Fruit fly (Drosophila melanogaster) whole organism, prepupa: ENCODE results near the gene CG12118.

Experiments used
- Blimp-1 ChIP-seq: fragments of 200-800 bp; sonication (Bioruptor generic); optimal IDR thresholded peaks from 3 replicates; lab custom pipeline; 2017; ENCODE audit warnings: missing biosample characterization, missing genetic modification characterization, mild to moderate bottlenecking, moderate library complexity, missing genetic modification reagents
- CG10669 ChIP-seq: fragments of 200-800 bp; sonication (Bioruptor generic); optimal IDR thresholded peaks from 3 replicates; lab custom pipeline; 2018; ENCODE audit warnings: missing biosample characterization, mild to moderate bottlenecking, missing genetic modification characterization, moderate library complexity
- CG11294 ChIP-seq: fragments of 200-800 bp; sonication (Bioruptor generic); IDR thresholded peaks from 2 replicates; pipeline ENCODE4 v1.3.6; 2022; ENCODE audit warnings: missing biosample characterization, missing genetic modification characterization
- CG11762 ChIP-seq: fragments of 200-800 bp; sonication (Bioruptor generic); optimal IDR thresholded peaks from 3 replicates; lab custom pipeline; 2016; ENCODE audit warnings: missing biosample characterization, missing genetic modification characterization; ENCODE audit not compliant: insufficient read depth
- CG11902 ChIP-seq: fragments of 200-800 bp; sonication (Bioruptor generic); optimal IDR thresholded peaks from 3 replicates; lab custom pipeline; 2016; ENCODE audit warnings: missing biosample characterization, missing genetic modification characterization
- CG15336 ChIP-seq: fragments of 200-800 bp; sonication (Bioruptor generic); IDR thresholded peaks from 2 replicates; pipeline ENCODE4 v1.3.6; 2022; ENCODE audit warnings: missing biosample characterization, missing genetic modification characterization
- CG1621 ChIP-seq: fragments of 200-800 bp; sonication (Bioruptor generic); optimal IDR thresholded peaks from 3 replicates; lab custom pipeline; 2018; ENCODE audit warnings: missing biosample characterization, mild to moderate bottlenecking, missing genetic modification characterization
- CG16779 ChIP-seq: fragments of 200-800 bp; sonication (Bioruptor generic); optimal IDR thresholded peaks from 3 replicates; lab custom pipeline; 2017; ENCODE audit warnings: missing biosample characterization, mild to moderate bottlenecking, missing genetic modification characterization
- CG3032 ChIP-seq: fragments of 200-800 bp; optimal IDR thresholded peaks from 2 replicates; lab custom pipeline; 2019; ENCODE audit warnings: missing biosample characterization, mild to moderate bottlenecking, missing genetic modification characterization, moderate library complexity
- CG31627 ChIP-seq: fragments of 200-800 bp; sonication (Bioruptor generic); optimal IDR thresholded peaks from 3 replicates; lab custom pipeline; 2016; ENCODE audit warnings: missing biosample characterization, missing genetic modification characterization
- CG32006 ChIP-seq: fragments of 200-800 bp; sonication (Bioruptor generic); optimal IDR thresholded peaks from 3 replicates; lab custom pipeline; 2017; ENCODE audit warnings: missing biosample characterization, mild to moderate bottlenecking, missing genetic modification characterization
- CG34406 ChIP-seq: fragments of 200-800 bp; sonication (Bioruptor generic); optimal IDR thresholded peaks from 3 replicates; lab custom pipeline; 2016; ENCODE audit warnings: missing biosample characterization, missing genetic modification characterization
- CG3919 ChIP-seq: fragments of 200-800 bp; sonication (Bioruptor generic); optimal IDR thresholded peaks from 3 replicates; lab custom pipeline; 2016; ENCODE audit warnings: missing biosample characterization, missing genetic modification characterization
- CG4318 ChIP-seq: fragments of 200-800 bp; sonication (Bioruptor generic); optimal IDR thresholded peaks from 3 replicates; lab custom pipeline; 2017; ENCODE audit warnings: missing biosample characterization, mild to moderate bottlenecking, missing genetic modification characterization
- CG6163 ChIP-seq: fragments of 200-800 bp; sonication (Bioruptor generic); IDR thresholded peaks from 3 replicates; pipeline ENCODE4 v1.3.6; 2022; ENCODE audit warnings: missing biosample characterization, missing genetic modification characterization
- CG6276 ChIP-seq: fragments of 200-800 bp; sonication (Bioruptor generic); optimal IDR thresholded peaks from 2 replicates; lab custom pipeline; 2017; ENCODE audit warnings: missing biosample characterization, mild to moderate bottlenecking, missing genetic modification characterization
- CG6792 ChIP-seq: fragments of 200-800 bp; sonication (Bioruptor generic); optimal IDR thresholded peaks from 3 replicates; lab custom pipeline; 2016; ENCODE audit warnings: missing biosample characterization, missing genetic modification characterization
- CG6808 ChIP-seq: fragments of 200-800 bp; sonication (Bioruptor generic); optimal IDR thresholded peaks from 3 replicates; lab custom pipeline; 2017; ENCODE audit warnings: missing biosample characterization, missing genetic modification characterization, mild to moderate bottlenecking, moderate library complexity, missing genetic modification reagents
- CG6854 ChIP-seq: fragments of 200-800 bp; sonication (Bioruptor generic); optimal IDR thresholded peaks from 2 replicates; lab custom pipeline; 2017; ENCODE audit warnings: missing biosample characterization, mild to moderate bottlenecking, missing genetic modification characterization
- CG7368 ChIP-seq: fragments of 200-800 bp; sonication (Bioruptor generic); optimal IDR thresholded peaks from 3 replicates; lab custom pipeline; 2016; ENCODE audit warnings: missing biosample characterization, missing genetic modification characterization
- CG8119 ChIP-seq: fragments of 200-800 bp; sonication (Bioruptor generic); IDR thresholded peaks from 3 replicates; pipeline ENCODE4 v1.3.6; 2022; ENCODE audit warnings: missing biosample characterization, missing genetic modification characterization
- CG8319 ChIP-seq: fragments of 200-800 bp; sonication (Bioruptor generic); optimal IDR thresholded peaks from 3 replicates; lab custom pipeline; 2016; ENCODE audit warnings: missing biosample characterization, missing genetic modification characterization
- CG9139 ChIP-seq: fragments of 200-800 bp; sonication (Bioruptor generic); optimal IDR thresholded peaks from 3 replicates; lab custom pipeline; 2017; ENCODE audit warnings: missing biosample characterization, mild to moderate bottlenecking, missing genetic modification characterization
- Eip75B ChIP-seq: fragments of 200-800 bp; sonication (Bioruptor generic); optimal IDR thresholded peaks from 3 replicates; lab custom pipeline; 2016; ENCODE audit warnings: missing biosample characterization, missing genetic modification characterization
- Eip78C ChIP-seq: fragments of 200-800 bp; sonication (Bioruptor generic); peaks from one replicate; lab custom pipeline; 2016; ENCODE audit warnings: missing biosample characterization, missing genetic modification characterization
- Eip93F ChIP-seq: fragments of 200-800 bp; sonication (Bioruptor generic); optimal IDR thresholded peaks from 2 replicates; lab custom pipeline; 2016; ENCODE audit warnings: missing biosample characterization, mild to moderate bottlenecking, missing genetic modification characterization
- Ets21C ChIP-seq: fragments of 200-800 bp; sonication (Bioruptor generic); optimal IDR thresholded peaks from 3 replicates; lab custom pipeline; 2016; ENCODE audit warnings: missing biosample characterization, missing genetic modification characterization
- Lpt ChIP-seq: fragments of 200-800 bp; sonication (Bioruptor generic); optimal IDR thresholded peaks from 3 replicates; lab custom pipeline; 2016; ENCODE audit warnings: missing biosample characterization, missing genetic modification characterization
- Met ChIP-seq: fragments of 200-800 bp; sonication (Bioruptor generic); optimal IDR thresholded peaks from 3 replicates; lab custom pipeline; 2016; ENCODE audit warnings: missing biosample characterization, missing genetic modification characterization
- OdsH ChIP-seq: fragments of 200-800 bp; sonication (Bioruptor generic); optimal IDR thresholded peaks from 3 replicates; lab custom pipeline; 2016; ENCODE audit warnings: missing biosample characterization, missing genetic modification characterization
- Sox102F ChIP-seq: fragments of 200-800 bp; sonication (Bioruptor generic); optimal IDR thresholded peaks from 2 replicates; lab custom pipeline; 2016; ENCODE audit warnings: missing biosample characterization, mild to moderate bottlenecking, missing genetic modification characterization
- Sox14 ChIP-seq: fragments of 200-800 bp; sonication (Bioruptor generic); optimal IDR thresholded peaks from 3 replicates; lab custom pipeline; 2016; ENCODE audit warnings: missing biosample characterization, missing genetic modification characterization
- Sox15 ChIP-seq: fragments of 200-800 bp; sonication (Bioruptor generic); optimal IDR thresholded peaks from 3 replicates; lab custom pipeline; 2016; ENCODE audit warnings: missing biosample characterization, missing genetic modification characterization
- achi ChIP-seq: fragments of 200-800 bp; sonication (Bioruptor generic); optimal IDR thresholded peaks from 3 replicates; lab custom pipeline; 2016; ENCODE audit warnings: missing biosample characterization, missing genetic modification characterization
- acj6 ChIP-seq: fragments of 200-800 bp; sonication (Bioruptor generic); optimal IDR thresholded peaks from 3 replicates; lab custom pipeline; 2016; ENCODE audit warnings: missing biosample characterization, missing genetic modification characterization
- cyc ChIP-seq: fragments of 200-800 bp; sonication (Bioruptor generic); optimal IDR thresholded peaks from 3 replicates; lab custom pipeline; 2016; ENCODE audit warnings: missing biosample characterization, missing genetic modification characterization
- dac ChIP-seq: fragments of 200-800 bp; sonication (Bioruptor generic); optimal IDR thresholded peaks from 2 replicates; lab custom pipeline; 2017; ENCODE audit warnings: missing biosample characterization, mild to moderate bottlenecking, missing genetic modification characterization
- dsx ChIP-seq: fragments of 200-800 bp; optimal IDR thresholded peaks from 3 replicates; lab custom pipeline; 2019; ENCODE audit warnings: missing biosample characterization, mild to moderate bottlenecking, missing genetic modification characterization, moderate library complexity; ENCODE audit not compliant: poor library complexity, severe bottlenecking
- eg ChIP-seq: fragments of 200-800 bp; sonication (Bioruptor generic); IDR thresholded peaks from 3 replicates; pipeline ENCODE4 v1.3.6; 2022; ENCODE audit warnings: missing biosample characterization, missing genetic modification characterization
- esn ChIP-seq: fragments of 200-800 bp; sonication (Bioruptor generic); optimal IDR thresholded peaks from 2 replicates; lab custom pipeline; 2016; ENCODE audit warnings: missing biosample characterization, mild to moderate bottlenecking, missing genetic modification characterization, moderate library complexity
- fd59A ChIP-seq: fragments of 200-800 bp; sonication (Bioruptor generic); optimal IDR thresholded peaks from 2 replicates; lab custom pipeline; 2017; ENCODE audit warnings: missing biosample characterization, mild to moderate bottlenecking, missing genetic modification characterization, missing genetic modification reagents
- fd85E ChIP-seq: fragments of 200-800 bp; sonication (Bioruptor generic); optimal IDR thresholded peaks from 3 replicates; lab custom pipeline; 2016; ENCODE audit warnings: missing biosample characterization, missing genetic modification characterization
- fkh ChIP-seq: fragments of 200-800 bp; sonication (Bioruptor generic); optimal IDR thresholded peaks from 3 replicates; lab custom pipeline; 2017; ENCODE audit warnings: missing biosample characterization, mild to moderate bottlenecking, missing genetic modification characterization, moderate library complexity
- lz ChIP-seq: fragments of 200-800 bp; sonication (Bioruptor generic); optimal IDR thresholded peaks from 3 replicates; lab custom pipeline; 2016; ENCODE audit warnings: missing biosample characterization, missing genetic modification characterization
- pdm3 ChIP-seq: fragments of 200-800 bp; sonication (Bioruptor generic); optimal IDR thresholded peaks from 3 replicates; lab custom pipeline; 2016; ENCODE audit warnings: missing biosample characterization, missing genetic modification characterization
- salr ChIP-seq, 2 experiments: fragments of 200-800 bp; sonication (Bioruptor generic); optimal IDR thresholded peaks; 3 replicates each; lab custom pipeline; 2016 to 2018; ENCODE audit warnings: missing biosample characterization in 2 of 2, missing genetic modification characterization in 2 of 2, mild to moderate bottlenecking in 1 of 2
- svp ChIP-seq: fragments of 200-800 bp; sonication (Bioruptor generic); peaks from one replicate; lab custom pipeline; 2016; ENCODE audit warnings: missing biosample characterization, missing genetic modification characterization
- topi ChIP-seq: fragments of 200-800 bp; sonication (Bioruptor generic); optimal IDR thresholded peaks from 3 replicates; lab custom pipeline; 2016; ENCODE audit warnings: missing biosample characterization, missing genetic modification characterization

CG12118 gene

dm6 chrX:9155715-9156387 is 40.4 kb downstream of the CG12118 start (continued):
- TF ChIP-seq achi (peak; percentile 13), CG10669 (GFP tag; lab: Kevin White, UChicago) (peak; percentile 16), CG6808 (GFP tag; lab: Kevin White, UChicago) (peak; percentile 58), OdsH (GFP tag; lab: Kevin White, UChicago) (peak; percentile 7), CG31627 (no peak), CG6854 (GFP tag; lab: Kevin White, UChicago) (no peak), CG1621 (tag; lab: Kevin White, UChicago) (peak; percentile 4), CG8119 (GFP tag; lab: Robert Waterston, UW) (peak; percentile 51)

- TF ChIP-seq dsx (GFP tag; lab: Kevin White, UChicago) (peak; percentile 51), CG8319 (GFP tag; lab: Kevin White, UChicago) (peak; percentile 46), Ets21C (peak; percentile 24), CG11902 (GFP tag; lab: Kevin White, UChicago) (peak; percentile 31), CG9139 (GFP tag; lab: Kevin White, UChicago) (peak; percentile 52), Met (GFP tag; lab: Kevin White, UChicago) (peak; percentile 75), svp (GFP tag; lab: Kevin White, UChicago) (peak; percentile 92), Lpt (peak; percentile 38), CG6276 (GFP tag; lab: Kevin White, UChicago) (peak; percentile 68), cyc (peak; percentile 72), Sox14 (peak; percentile 67), CG6163 (peak; percentile 57; the same call in 2 of the 3 replicates), CG3919 (GFP tag; lab: Kevin White, UChicago) (peak; percentile 74), topi (peak; percentile 81), Sox102F (GFP tag; lab: Kevin White, UChicago) (peak; percentile 61), CG11294 (no peak), fd85E (GFP tag; lab: Kevin White, UChicago) (no peak), CG6854 (GFP tag; lab: Kevin White, UChicago) (peak; percentile 20), CG34406 (GFP tag; lab: Kevin White, UChicago) (peak; percentile 30), CG3032 (tag; lab: Kevin White, UChicago) (peak; percentile 75), CG6808 (GFP tag; lab: Kevin White, UChicago) (peak; percentile 83), CG11762 (GFP tag; lab: Kevin White, UChicago) (peak; percentile 28), Blimp-1 (GFP tag; lab: Kevin White, UChicago) (peak; percentile 22), CG8119 (GFP tag; lab: Robert Waterston, UW) (peak; percentile 73), CG4318 (no peak), salr (GFP tag; optimal IDR thresholded peaks at IDR 0.05; lab: Kevin White, UChicago) (peak in 1 of 2 experiments; percentile 68), achi (peak; percentile 59), Eip78C (peak; percentile 96), acj6 (GFP tag; lab: Kevin White, UChicago) (peak; percentile 63), CG31627 (peak; percentile 60), fd59A (GFP tag; lab: Kevin White, UChicago) (peak; percentile 13), OdsH (GFP tag; lab: Kevin White, UChicago) (peak; percentile 64), CG7368 (GFP tag; lab: Kevin White, UChicago) (peak; percentile 71), dac (GFP tag; lab: Kevin White, UChicago) (no peak), CG16779 (tag; lab: Kevin White, UChicago) (no peak), CG6792 (GFP tag; lab: Kevin White, UChicago) (peak; percentile 64), CG32006 (peak; percentile 69), Sox15 (GFP tag; lab: Kevin White, UChicago) (peak; percentile 12), Eip93F (GFP tag; lab: Kevin White, UChicago) (no peak), CG15336 (GFP tag; lab: Robert Waterston, UW) (peak; percentile 72), eg (peak; percentile 53; the same call in 2 of the 3 replicates), lz (GFP tag; lab: Kevin White, UChicago) (peak; percentile 54), fkh (no peak), esn (peak; percentile 68), Eip75B (GFP tag; lab: Kevin White, UChicago) (peak; percentile 63), pdm3 (GFP tag; lab: Kevin White, UChicago) (peak; percentile 69)
Observed at dm6 chrX:9155134-9155533, 41.1 kb downstream of the CG12118 start.
